Worm (Caenorhabditis elegans): ENCODE results near the gene cysl-1.

The cysl-1 gene

DNA sequence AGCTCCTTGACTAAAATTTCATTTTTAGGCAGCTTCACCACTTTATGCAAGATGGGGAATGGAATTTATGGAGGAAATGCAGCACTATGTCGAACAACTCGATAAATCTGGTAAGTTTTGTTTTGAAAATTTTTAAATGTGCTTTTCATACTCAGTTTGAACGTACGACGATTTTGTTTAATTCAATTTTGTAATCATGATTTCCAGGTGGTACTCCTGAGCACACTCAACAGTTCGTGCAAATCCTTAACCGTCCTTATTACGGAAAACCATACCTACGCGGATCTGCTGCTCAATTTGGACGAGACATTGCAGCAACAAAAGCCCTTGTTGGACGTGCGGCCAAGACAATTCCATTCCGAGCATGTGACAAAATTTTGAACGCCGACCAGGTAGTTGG lies 8.2 kb upstream of the cysl-1 start:
- TF ChIP-seq lin-39 (tag; optimal IDR thresholded peaks at IDR 0.05) = no peak
- no peak for TF ChIP-seq fkh-2 (tag; optimal IDR thresholded peaks at IDR 0.05)
- no peak for TF ChIP-seq nhr-28 (tag; optimal IDR thresholded peaks at IDR 0.05)
- TF ChIP-seq ztf-11 (tag; optimal IDR thresholded peaks at IDR 0.05) = no peak
- TF ChIP-seq mdl-1 (tag; optimal IDR thresholded peaks at IDR 0.05) = no peak
- no peak for TF ChIP-seq jun-1 (tag; optimal IDR thresholded peaks at IDR 0.05)
- no peak for TF ChIP-seq nhr-76 (tag; optimal IDR thresholded peaks at IDR 0.05)
- no peak for TF ChIP-seq unc-39 (tag; optimal IDR thresholded peaks at IDR 0.05)
- TF ChIP-seq nhr-11 (tag; optimal IDR thresholded peaks at IDR 0.05) = no peak

DNA sequence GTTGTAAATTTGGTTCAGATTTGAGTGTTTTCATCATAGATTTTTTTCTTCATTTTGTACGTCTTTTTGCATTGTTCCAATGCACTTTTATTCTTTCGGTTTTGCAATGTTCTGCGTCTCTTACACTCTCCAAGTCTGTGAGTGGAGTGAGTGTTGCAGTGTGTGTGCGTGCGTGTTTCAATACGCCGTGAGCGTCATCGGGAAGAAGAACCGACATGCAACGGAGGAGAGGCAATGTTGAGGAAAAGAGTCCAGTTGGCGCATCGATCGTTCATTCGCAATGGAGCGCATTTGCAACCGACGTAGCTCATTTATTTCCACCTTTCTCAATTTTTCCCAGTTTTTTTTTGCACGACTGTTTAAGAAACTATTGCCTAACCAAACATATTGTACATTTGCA lies 4.2 kb upstream of the cysl-1 start, which contains the start of gene ZC506.1:
TSS of gene ZC506.1 (plus strand) at position 400 of the 400 bp plus-strand sequence.
- TF ChIP-seq elt-3 (tag; optimal IDR thresholded peaks at IDR 0.05) = peak in 2 of 3 experiments; percentile 1 to 62
- peak; percentile 63 for TF ChIP-seq fkh-2 (tag; optimal IDR thresholded peaks at IDR 0.05)
- peak; percentile 74 for TF ChIP-seq ceh-82 (tag; optimal IDR thresholded peaks at IDR 0.05)
- peak; percentile 87 for TF ChIP-seq egl-27 (tag; optimal IDR thresholded peaks at IDR 0.05)
- TF ChIP-seq nhr-11 (tag; optimal IDR thresholded peaks at IDR 0.05) = peak; percentile 67
- peak; percentile 38 for TF ChIP-seq zag-1 (tag; optimal IDR thresholded peaks at IDR 0.05)
- no peak for TF ChIP-seq ztf-11 (tag; optimal IDR thresholded peaks at IDR 0.05)
- TF ChIP-seq nhr-237 (tag; optimal IDR thresholded peaks at IDR 0.05) = no peak
- TF ChIP-seq elt-2 (tag; optimal IDR thresholded peaks at IDR 0.05) = peak; percentile 86
- no peak for TF ChIP-seq mml-1 (tag; optimal IDR thresholded peaks at IDR 0.05)
- TF ChIP-seq nfya-1 (tag; optimal IDR thresholded peaks at IDR 0.05; ENCODE audit: insufficient read depth) = peak; percentile 93
- peak; percentile 90 for TF ChIP-seq unc-62 (GFP tag; optimal IDR thresholded peaks at IDR 0.05)
- peak; percentile 75 for TF ChIP-seq mdl-1 (tag; optimal IDR thresholded peaks at IDR 0.05)
- TF ChIP-seq egl-5 (tag; optimal IDR thresholded peaks at IDR 0.05) = peak; percentile 91
- peak; percentile 16 for TF ChIP-seq ama-1 (optimal IDR thresholded peaks at IDR 0.05)
- TF ChIP-seq lsy-12 (tag; optimal IDR thresholded peaks at IDR 0.05) = peak; percentile 97
- TF ChIP-seq aly-2 (tag; optimal IDR thresholded peaks at IDR 0.05) = no peak
- TF ChIP-seq snpc-4 (tag; optimal IDR thresholded peaks at IDR 0.05) = peak; percentile 94
- peak; percentile 92 for TF ChIP-seq lin-15B (tag; optimal IDR thresholded peaks at IDR 0.05)
- TF ChIP-seq fkh-10 (GFP tag; optimal IDR thresholded peaks at IDR 0.05) = peak; percentile 82
- no peak for TF ChIP-seq nhr-12 (tag; optimal IDR thresholded peaks at IDR 0.05)
- TF ChIP-seq nhr-43 (tag; optimal IDR thresholded peaks at IDR 0.05; ENCODE audit: poor library complexity, severe bottlenecking) = peak; percentile 90
- TF ChIP-seq ceh-28 (tag; optimal IDR thresholded peaks at IDR 0.05) = peak; percentile 94
- TF ChIP-seq skn-1 (tag; optimal IDR thresholded peaks at IDR 0.05) = peak; percentile 76
- peak; percentile 94 for TF ChIP-seq hmg-11 (tag; optimal IDR thresholded peaks at IDR 0.05)
- TF ChIP-seq nhr-67 (tag; optimal IDR thresholded peaks at IDR 0.05) = no peak
- TF ChIP-seq nhr-77 (tag; optimal IDR thresholded peaks at IDR 0.05) = peak; percentile 65
- peak; percentile 63 for TF ChIP-seq R02D3.7 (tag; optimal IDR thresholded peaks at IDR 0.05)
- peak; percentile 92 for TF ChIP-seq jun-1 (tag; optimal IDR thresholded peaks at IDR 0.05)
- TF ChIP-seq ceh-16 (tag; optimal IDR thresholded peaks at IDR 0.05) = no peak
- peak; percentile 87 for TF ChIP-seq tbx-2 (tag; optimal IDR thresholded peaks at IDR 0.05)
- TF ChIP-seq pqm-1 (tag; optimal IDR thresholded peaks at IDR 0.05) = peak; percentile 88
- TF ChIP-seq eor-1 (tag; optimal IDR thresholded peaks at IDR 0.05) = no peak
- peak; percentile 30 for TF ChIP-seq sea-2 (GFP tag; optimal IDR thresholded peaks at IDR 0.05)
- no peak for TF ChIP-seq nhr-76 (tag; optimal IDR thresholded peaks at IDR 0.05)
- TF ChIP-seq ztf-4 (tag; optimal IDR thresholded peaks at IDR 0.05) = peak; percentile 74
- no peak for TF ChIP-seq ZK546.5 (tag; optimal IDR thresholded peaks at IDR 0.05)
- TF ChIP-seq pha-4 (tag; optimal IDR thresholded peaks at IDR 0.05) = peak; percentile 98
- TF ChIP-seq lin-39 (tag; optimal IDR thresholded peaks at IDR 0.05) = peak; percentile 98
- peak; percentile 50 for TF ChIP-seq daf-12 (tag; optimal IDR thresholded peaks at IDR 0.05)
- TF ChIP-seq nhr-23 (tag; optimal IDR thresholded peaks at IDR 0.05) = peak; percentile 94
- peak; percentile 96 for TF ChIP-seq nhr-25 (tag; optimal IDR thresholded peaks at IDR 0.05)
- peak; percentile 51 for TF ChIP-seq fos-1 (tag; optimal IDR thresholded peaks at IDR 0.05)
- TF ChIP-seq elt-1 (tag; optimal IDR thresholded peaks at IDR 0.05) = peak; percentile 82
